Worm (Caenorhabditis elegans): ENCODE measurements around the gene acl-2.

acl-2 gene

DNA sequence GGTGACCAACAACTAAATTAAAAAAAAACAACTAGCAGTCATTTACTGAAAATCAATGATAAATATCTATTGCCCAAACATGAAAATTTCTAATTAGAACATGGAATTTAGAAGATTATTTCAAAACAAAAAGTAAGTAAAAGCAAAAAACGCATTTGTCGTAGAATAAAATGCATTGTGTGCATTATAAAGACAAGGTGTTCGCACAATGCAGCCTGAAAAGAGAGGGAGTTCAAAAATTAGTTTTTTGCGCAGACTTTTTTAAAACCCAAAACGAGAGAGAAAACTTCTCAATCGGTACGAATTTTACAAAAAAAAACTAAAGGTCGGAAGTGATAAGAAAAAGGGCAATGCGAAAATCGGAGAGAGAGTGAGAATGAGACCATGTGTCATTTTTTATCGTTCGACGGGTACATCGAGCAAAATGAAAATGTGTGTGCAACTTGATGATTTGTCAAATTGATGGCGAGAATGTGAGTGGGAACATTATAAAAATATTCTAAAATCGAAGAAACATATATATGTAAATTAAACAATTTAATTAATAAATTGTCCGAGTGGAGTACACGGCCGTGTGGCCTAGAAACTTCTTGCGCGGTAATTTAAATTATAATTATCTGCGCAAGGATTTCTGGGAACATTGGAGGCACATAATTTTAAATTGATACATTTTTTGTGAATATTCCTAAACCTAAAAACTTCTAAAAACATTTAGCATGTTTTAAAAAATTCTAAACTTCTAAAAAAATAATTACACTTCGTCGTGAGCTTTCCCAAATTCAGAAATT lies 686 bp upstream of the acl-2 start (continued):
- TF ChIP-seq rpc-1 (optimal IDR thresholded peaks at IDR 0.05) = no peak
- TF ChIP-seq rpc-1 (tag; optimal IDR thresholded peaks at IDR 0.05) = no peak
- no peak for TF ChIP-seq Y53F4B.3 (GFP tag; IDR thresholded peaks at IDR 0.05)
- no peak for TF ChIP-seq sptf-2 (GFP tag; optimal IDR thresholded peaks at IDR 0.05)
- TF ChIP-seq hrde-1 (tag; optimal IDR thresholded peaks at IDR 0.05; ENCODE audit: borderline replicate concordance) = no peak
- no peak for TF ChIP-seq cebp-2 (GFP tag; IDR thresholded peaks at IDR 0.05)
- TF ChIP-seq zim-3 (tag; optimal IDR thresholded peaks at IDR 0.05) = no peak

DNA sequence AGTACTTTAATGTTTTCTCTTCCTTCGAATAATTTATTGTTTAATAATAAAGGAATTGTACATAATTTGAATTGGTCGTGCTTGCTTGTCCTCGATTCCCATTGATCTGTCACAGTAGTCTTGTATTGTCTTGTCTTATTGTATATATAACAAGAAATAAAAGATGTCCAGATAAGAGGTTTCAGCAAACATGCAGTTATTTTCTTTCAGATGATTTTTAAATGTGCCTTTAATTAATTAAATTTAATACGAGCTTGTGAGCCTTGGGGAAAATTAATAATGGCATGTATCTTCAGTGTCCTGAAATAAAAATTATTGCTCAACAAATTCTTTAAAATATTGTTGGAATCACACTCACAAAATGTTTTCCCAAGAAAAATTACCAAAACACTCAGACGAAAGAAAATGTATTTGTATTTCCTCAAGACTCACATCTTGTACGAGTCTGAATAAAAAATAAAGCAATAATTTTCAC lies 7.8 kb downstream of the acl-2 start:
- TF ChIP-seq lir-1 (GFP tag; conservative IDR thresholded peaks at IDR 0.05) = no peak
- no peak for TF ChIP-seq ceh-100 (GFP tag; IDR thresholded peaks at IDR 0.05)
- TF ChIP-seq K12H6.12 (tag; optimal IDR thresholded peaks at IDR 0.05) = no peak
- TF ChIP-seq snpc-1.3 (tag; optimal IDR thresholded peaks at IDR 0.05; ENCODE audit: insufficient read depth) = peak; percentile 88
- TF ChIP-seq Y56A3A.18 (GFP tag; IDR thresholded peaks at IDR 0.05) = no peak
- TF ChIP-seq repo-1 (tag; optimal IDR thresholded peaks at IDR 0.05) = peak; percentile 66
- no peak; the same call in 1 of the 2 replicates for TF ChIP-seq hsf-1 (GFP tag; IDR thresholded peaks at IDR 0.05)
- peak; percentile 70 for TF ChIP-seq snpc-4 (GFP tag; optimal IDR thresholded peaks at IDR 0.05)
- TF ChIP-seq snpc-4 (tag; optimal IDR thresholded peaks at IDR 0.05) = peak in 3 of 4 experiments; percentile 17 to 69 (median 41)
- peak; percentile 80 for TF ChIP-seq nhr-27 (tag; optimal IDR thresholded peaks at IDR 0.05)
- TF ChIP-seq D2030.7 (GFP tag; IDR thresholded peaks at IDR 0.05) = peak; percentile 93
- TF ChIP-seq ceh-27 (GFP tag; optimal IDR thresholded peaks at IDR 0.05) = no peak
- peak; percentile 61; the same call in 1 of the 2 replicates for TF ChIP-seq C17E4.6 (GFP tag; IDR thresholded peaks at IDR 0.05)
- no peak for TF ChIP-seq attf-3 (GFP tag; conservative IDR thresholded peaks at IDR 0.05)
- TF ChIP-seq rec-8 (tag; optimal IDR thresholded peaks at IDR 0.05) = peak in 1 of 2 experiments; percentile 61
- TF ChIP-seq hmg-1.2 (GFP tag; IDR thresholded peaks at IDR 0.05) = peak; percentile 25
- TF ChIP-seq pha-4 (tag; optimal IDR thresholded peaks at IDR 0.05) = no peak
- no peak for TF ChIP-seq F22D6.2 (tag; optimal IDR thresholded peaks at IDR 0.05)
- TF ChIP-seq T07F8.4 (tag; optimal IDR thresholded peaks at IDR 0.05) = no peak
- no peak for TF ChIP-seq rcor-1 (GFP tag; IDR thresholded peaks at IDR 0.05)
- no peak for TF ChIP-seq bed-2 (GFP tag; IDR thresholded peaks at IDR 0.05)
- no peak for TF ChIP-seq somi-1 (GFP tag; optimal IDR thresholded peaks at IDR 0.05)
- TF ChIP-seq F57A8.1 (GFP tag; optimal IDR thresholded peaks at IDR 0.05) = no peak
- TF ChIP-seq madf-3 (GFP tag; IDR thresholded peaks at IDR 0.05) = no peak
- TF ChIP-seq ceh-79 (tag; optimal IDR thresholded peaks at IDR 0.05) = no peak
- TF ChIP-seq zfh-2 (GFP tag; conservative IDR thresholded peaks at IDR 0.05) = no peak
- no peak for TF ChIP-seq gei-17 (GFP tag; optimal IDR thresholded peaks at IDR 0.05)
- TF ChIP-seq Y53G8AR.9 (GFP tag; conservative IDR thresholded peaks at IDR 0.05) = no peak
- TF ChIP-seq F10E7.11 (tag; optimal IDR thresholded peaks at IDR 0.05) = no peak
- no peak for TF ChIP-seq mes-4 (tag; optimal IDR thresholded peaks at IDR 0.05)
- no peak for TF ChIP-seq F57C9.4 (tag; optimal IDR thresholded peaks at IDR 0.05)
- no peak for TF ChIP-seq nhr-80 (tag; optimal IDR thresholded peaks at IDR 0.05)
- 0 out of 2 replicates have a peak, but pooled peaks have one; percentile 7 for TF ChIP-seq F33H1.4 (GFP tag; IDR thresholded peaks at IDR 0.05)
- TF ChIP-seq nhr-179 (tag; optimal IDR thresholded peaks at IDR 0.05) = no peak
- no peak for TF ChIP-seq F37B4.10 (GFP tag; IDR thresholded peaks at IDR 0.05)
- peak; percentile 97 for TF ChIP-seq hrde-1 (tag; optimal IDR thresholded peaks at IDR 0.05; ENCODE audit: borderline replicate concordance)
- TF ChIP-seq F39B2.1 (GFP tag; IDR thresholded peaks at IDR 0.05) = no peak
- TF ChIP-seq ztf-28 (GFP tag; IDR thresholded peaks at IDR 0.05) = no peak
- TF ChIP-seq C06A6.2 (GFP tag; conservative IDR thresholded peaks at IDR 0.05) = no peak
- TF ChIP-seq nhr-120 (GFP tag; IDR thresholded peaks at IDR 0.05) = no peak
